Worm (Caenorhabditis elegans) whole organism, late embryonic: ENCODE results near the gene ptr-25.

ENCODE experiments used
- C38D4.7 ChIP-seq: fragments of 200-800 bp; sonication (Bioruptor generic); optimal IDR thresholded peaks from 2 replicates; lab custom pipeline; 2018; ENCODE audit warnings: mild to moderate bottlenecking, missing genetic modification characterization, moderate library complexity, missing compliant biosample characterization
- F13H6.1 ChIP-seq: sonication (generic microtip); optimal IDR thresholded peaks from 2 replicates; lab custom pipeline; 2016; ENCODE audit warnings: missing genetic modification characterization, missing compliant biosample characterization
- T23F11.4 ChIP-seq: fragments of 200-800 bp; sonication (Bioruptor generic); optimal IDR thresholded peaks from 2 replicates; lab custom pipeline; 2018; ENCODE audit warnings: mild to moderate bottlenecking, missing genetic modification characterization, missing compliant biosample characterization
- Y22D7AL.16 ChIP-seq: sonication (generic microtip); optimal IDR thresholded peaks from 2 replicates; lab custom pipeline; 2016; ENCODE audit warnings: missing genetic modification characterization, missing compliant biosample characterization
- ahr-1 ChIP-seq: sonication (generic microtip); optimal IDR thresholded peaks from 2 replicates; lab custom pipeline; 2016; ENCODE audit warnings: missing genetic modification characterization, missing compliant biosample characterization
- ceh-14 ChIP-seq: sonication (generic microtip); optimal IDR thresholded peaks from 2 replicates; lab custom pipeline; 2016; ENCODE audit warnings: missing genotype, missing genetic modification characterization, missing compliant biosample characterization
- ceh-2 ChIP-seq: sonication (generic microtip); optimal IDR thresholded peaks from 2 replicates; lab custom pipeline; 2016; ENCODE audit warnings: missing genotype, missing genetic modification characterization, missing compliant biosample characterization
- ceh-22 ChIP-seq: sonication (generic microtip); optimal IDR thresholded peaks from 2 replicates; lab custom pipeline; 2017; ENCODE audit warnings: missing biosample characterization, missing genetic modification characterization
- ceh-24 ChIP-seq: sonication (generic microtip); optimal IDR thresholded peaks from 2 replicates; lab custom pipeline; 2016; ENCODE audit warnings: mild to moderate bottlenecking, missing genetic modification characterization, missing compliant biosample characterization
- ceh-30 ChIP-seq: fragments of 150-350 bp; optimal IDR thresholded peaks from 2 replicates; lab custom pipeline; 2014; ENCODE audit warnings: missing biosample characterization, missing genetic modification characterization
- ceh-31 ChIP-seq: sonication (generic microtip); optimal IDR thresholded peaks from 2 replicates; lab custom pipeline; 2016; ENCODE audit warnings: missing genetic modification characterization, missing compliant biosample characterization
- ceh-34 ChIP-seq: sonication (generic microtip); optimal IDR thresholded peaks from 2 replicates; lab custom pipeline; 2016; ENCODE audit warnings: mild to moderate bottlenecking, missing genetic modification characterization, missing compliant biosample characterization
- ceh-45 ChIP-seq: fragments of 200-800 bp; sonication (Bioruptor generic); IDR thresholded peaks from 2 replicates; pipeline ENCODE4 v1.3.6; 2022; ENCODE audit warnings: missing genetic modification reagents, missing genetic modification characterization, missing compliant biosample characterization
- ceh-48 ChIP-seq: sonication (generic microtip); optimal IDR thresholded peaks from 2 replicates; lab custom pipeline; 2016; ENCODE audit warnings: missing genetic modification characterization, inconsistent platforms, missing compliant biosample characterization
- ceh-6 ChIP-seq: fragments of 200-800 bp; sonication (Bioruptor generic); optimal IDR thresholded peaks from 2 replicates; lab custom pipeline; 2018; ENCODE audit warnings: mild to moderate bottlenecking, missing genetic modification characterization, missing compliant biosample characterization
- ceh-9 ChIP-seq: sonication (generic microtip); optimal IDR thresholded peaks from 2 replicates; lab custom pipeline; 2016; ENCODE audit warnings: mild to moderate bottlenecking, missing genetic modification characterization, inconsistent platforms, missing compliant biosample characterization
- che-1 ChIP-seq: sonication (generic microtip); optimal IDR thresholded peaks from 2 replicates; lab custom pipeline; 2016; ENCODE audit warnings: mild to moderate bottlenecking, missing genetic modification characterization, missing compliant biosample characterization
- elt-4 ChIP-seq: sonication (generic microtip); optimal IDR thresholded peaks from 2 replicates; lab custom pipeline; 2016; ENCODE audit warnings: missing genetic modification characterization, missing compliant biosample characterization
- fax-1 ChIP-seq: sonication (generic microtip); optimal IDR thresholded peaks from 2 replicates; lab custom pipeline; 2016; ENCODE audit warnings: missing genotype, missing genetic modification characterization, missing compliant biosample characterization
- hlh-13 ChIP-seq: fragments of 200-800 bp; sonication (Bioruptor generic); optimal IDR thresholded peaks from 2 replicates; lab custom pipeline; 2018; ENCODE audit warnings: mild to moderate bottlenecking, missing genetic modification characterization, missing compliant biosample characterization
- hlh-15 ChIP-seq: sonication (generic microtip); optimal IDR thresholded peaks from 2 replicates; lab custom pipeline; 2016; ENCODE audit warnings: missing genetic modification characterization, missing compliant biosample characterization
- hlh-6 ChIP-seq: sonication (generic microtip); optimal IDR thresholded peaks from 2 replicates; lab custom pipeline; 2016; ENCODE audit warnings: missing genotype, missing genetic modification characterization, missing compliant biosample characterization
- hlh-8 ChIP-seq: sonication (generic microtip); optimal IDR thresholded peaks from 2 replicates; lab custom pipeline; 2016; ENCODE audit warnings: missing genotype, missing genetic modification characterization, missing compliant biosample characterization
- lim-6 ChIP-seq: sonication (generic microtip); optimal IDR thresholded peaks from 2 replicates; lab custom pipeline; 2016; ENCODE audit warnings: missing genetic modification characterization, missing compliant biosample characterization
- madf-2 ChIP-seq: sonication (generic microtip); optimal IDR thresholded peaks from 2 replicates; lab custom pipeline; 2017; ENCODE audit warnings: missing genetic modification characterization, missing compliant biosample characterization
- mec-3 ChIP-seq: sonication (generic microtip); optimal IDR thresholded peaks from 2 replicates; lab custom pipeline; 2016; ENCODE audit warnings: borderline replicate concordance, missing genetic modification characterization, missing compliant biosample characterization
- nhr-232 ChIP-seq: sonication (generic microtip); optimal IDR thresholded peaks from 2 replicates; lab custom pipeline; 2016; ENCODE audit warnings: missing genetic modification characterization, missing compliant biosample characterization
- pag-3 ChIP-seq: sonication (generic microtip); optimal IDR thresholded peaks from 2 replicates; lab custom pipeline; 2016; ENCODE audit warnings: missing compliant biosample characterization, missing genetic modification characterization, borderline replicate concordance
- pat-9 ChIP-seq: fragments of 200-800 bp; sonication (Bioruptor generic); optimal IDR thresholded peaks from 2 replicates; lab custom pipeline; 2018; ENCODE audit warnings: mild to moderate bottlenecking, missing genetic modification characterization, moderate library complexity, missing compliant biosample characterization
- pha-2 ChIP-seq: sonication (generic microtip); optimal IDR thresholded peaks from 2 replicates; lab custom pipeline; 2017; ENCODE audit warnings: mild to moderate bottlenecking, missing genetic modification characterization, missing compliant biosample characterization
- pqm-1 ChIP-seq: sonication (generic microtip); optimal IDR thresholded peaks from 2 replicates; lab custom pipeline; 2016; ENCODE audit warnings: missing genetic modification characterization, missing compliant biosample characterization
- ref-2 ChIP-seq: sonication (generic microtip); optimal IDR thresholded peaks from 2 replicates; lab custom pipeline; 2016; ENCODE audit warnings: missing genetic modification characterization, missing compliant biosample characterization
- rnt-1 ChIP-seq: sonication (generic microtip); optimal IDR thresholded peaks from 2 replicates; lab custom pipeline; 2016; ENCODE audit warnings: missing genetic modification characterization, missing compliant biosample characterization
- sdc-2 ChIP-seq: sonication (generic microtip); optimal IDR thresholded peaks from 2 replicates; lab custom pipeline; 2016; ENCODE audit warnings: missing genotype, missing genetic modification characterization, missing compliant biosample characterization
- sox-2 ChIP-seq: fragments of 200-800 bp; sonication (Bioruptor generic); IDR thresholded peaks from 2 replicates; pipeline ENCODE4 v1.3.6; 2022; ENCODE audit warnings: missing genetic modification reagents, missing genetic modification characterization, missing compliant biosample characterization
- tbx-2 ChIP-seq: sonication (generic microtip); optimal IDR thresholded peaks from 2 replicates; lab custom pipeline; 2016; ENCODE audit warnings: missing genetic modification characterization, missing compliant biosample characterization
- tbx-7 ChIP-seq: sonication (generic microtip); optimal IDR thresholded peaks from 2 replicates; lab custom pipeline; 2016; ENCODE audit warnings: missing genotype, missing genetic modification characterization, missing compliant biosample characterization
- ttx-3 ChIP-seq: sonication (generic microtip); optimal IDR thresholded peaks from 2 replicates; lab custom pipeline; 2016; ENCODE audit warnings: missing genetic modification reagents, missing genetic modification characterization, missing compliant biosample characterization
- unc-3 ChIP-seq, 2 experiments: fragments of 200-800 bp in 1 of 2; sonication (Bioruptor generic) in 1 of 2; sonication (generic microtip) in 1 of 2; conservative IDR thresholded peaks in 1 of 2; optimal IDR thresholded peaks in 1 of 2; 2 replicates each; pipeline versions ENCODE4 v1.3.6 to Lab custom; 2016 to 2022; ENCODE audit warnings: missing compliant biosample characterization in 2 of 2, missing genetic modification characterization in 2 of 2, missing genetic modification reagents in 1 of 2
- unc-55 ChIP-seq: sonication (generic microtip); optimal IDR thresholded peaks from 2 replicates; lab custom pipeline; 2017; ENCODE audit warnings: missing biosample characterization, missing genetic modification reagents, missing genetic modification characterization
- unc-86 ChIP-seq: sonication (generic microtip); optimal IDR thresholded peaks from 2 replicates; lab custom pipeline; 2016; ENCODE audit warnings: missing genetic modification characterization, missing compliant biosample characterization
- zip-5 ChIP-seq: sonication (generic microtip); optimal IDR thresholded peaks from 2 replicates; lab custom pipeline; 2016; ENCODE audit warnings: missing genetic modification characterization, missing compliant biosample characterization
- ztf-16 ChIP-seq: sonication (generic microtip); optimal IDR thresholded peaks from 2 replicates; lab custom pipeline; 2017; ENCODE audit warnings: missing genetic modification characterization, missing compliant biosample characterization

ptr-25 gene

ce11 chrIII:10461164-10461546 is 26.8 kb upstream of the ptr-25 start, which contains the start of gene atx-2 (continued):
- TF ChIP-seq F13H6.1 (tag; lab: Kevin White, UChicago) = peak; percentile 97
- peak; percentile 87 for TF ChIP-seq hlh-13 (GFP tag; lab: Kevin White, UChicago)
- TF ChIP-seq sox-2 (GFP tag; lab: Robert Waterston, UW) = peak; percentile 94
- TF ChIP-seq ztf-16 (tag; lab: Kevin White, UChicago) = peak; percentile 98
- peak; percentile 99 for TF ChIP-seq ceh-34 (tag; lab: Kevin White, UChicago)
- peak; percentile 99 for TF ChIP-seq tbx-2 (tag; lab: Kevin White, UChicago)
- TF ChIP-seq ref-2 (tag; lab: Kevin White, UChicago) = peak; percentile 99
- TF ChIP-seq pha-2 = peak; percentile 97
- peak; percentile 97 for TF ChIP-seq ceh-48 (tag; lab: Kevin White, UChicago)
- peak; percentile 98 for TF ChIP-seq pat-9 (tag; lab: Kevin White, UChicago)
- peak; percentile 96 for TF ChIP-seq nhr-232
- peak; percentile 90 for TF ChIP-seq tbx-7 (tag; lab: Kevin White, UChicago)
- TF ChIP-seq madf-2 (tag; lab: Kevin White, UChicago) = peak; percentile 96
- peak; percentile 96 for TF ChIP-seq hlh-15 (tag; lab: Kevin White, UChicago)
- TF ChIP-seq Y22D7AL.16 (tag; lab: Kevin White, UChicago) = peak; percentile 93
- TF ChIP-seq C38D4.7 (GFP tag; lab: Kevin White, UChicago) = peak; percentile 95
- TF ChIP-seq ceh-45 = peak; percentile 99
- TF ChIP-seq unc-3 (GFP tag; conservative IDR thresholded peaks at IDR 0.05; lab: Robert Waterston, UW) = peak; percentile 98
- peak; percentile 99 for TF ChIP-seq unc-3 (tag; optimal IDR thresholded peaks at IDR 0.05; lab: Kevin White, UChicago)
- peak; percentile 87 for TF ChIP-seq ceh-9 (tag; lab: Kevin White, UChicago)
- TF ChIP-seq pqm-1 (tag; lab: Kevin White, UChicago) = peak; percentile 92
- TF ChIP-seq ahr-1 = peak; percentile 99
- TF ChIP-seq zip-5 = peak; percentile 95
- TF ChIP-seq ttx-3 (tag; lab: Kevin White, UChicago) = peak; percentile 98
- peak; percentile 99 for TF ChIP-seq ceh-14 (tag; lab: Kevin White, UChicago)
- TF ChIP-seq che-1 (tag; lab: Kevin White, UChicago) = peak; percentile 93
- TF ChIP-seq ceh-31 (tag; lab: Kevin White, UChicago) = peak; percentile 99
- TF ChIP-seq hlh-8 (tag; lab: Kevin White, UChicago) = peak; percentile 99
- TF ChIP-seq sdc-2 = peak; percentile 89
- peak; percentile 98 for TF ChIP-seq lim-6 (tag; lab: Kevin White, UChicago)
- peak; percentile 97 for TF ChIP-seq T23F11.4 (GFP tag; lab: Kevin White, UChicago)
- peak; percentile 97 for TF ChIP-seq pag-3 (tag; lab: Kevin White, UChicago)
- peak; percentile 98 for TF ChIP-seq unc-86 (tag; lab: Kevin White, UChicago)
- TF ChIP-seq ceh-30 = peak; percentile 98
- TF ChIP-seq ceh-22 (tag; lab: Kevin White, UChicago) = peak; percentile 98
- TF ChIP-seq elt-4 (tag; lab: Kevin White, UChicago) = peak; percentile 96
- TF ChIP-seq ceh-24 (tag; lab: Kevin White, UChicago) = peak; percentile 93
- TF ChIP-seq ceh-6 (GFP tag; lab: Kevin White, UChicago) = peak; percentile 97
- TF ChIP-seq unc-55 (GFP tag; lab: Kevin White, UChicago) = peak; percentile 48

- no peak for TF ChIP-seq hlh-6 (tag; lab: Kevin White, UChicago)
- no peak for TF ChIP-seq ceh-2 (tag; lab: Kevin White, UChicago)
- TF ChIP-seq hlh-8 (tag; lab: Kevin White, UChicago) = no peak
- no peak for TF ChIP-seq unc-3 (GFP tag; conservative IDR thresholded peaks at IDR 0.05; lab: Robert Waterston, UW)
- no peak for TF ChIP-seq unc-3 (tag; optimal IDR thresholded peaks at IDR 0.05; lab: Kevin White, UChicago)
- no peak for TF ChIP-seq ref-2 (tag; lab: Kevin White, UChicago)
- no peak for TF ChIP-seq ceh-14 (tag; lab: Kevin White, UChicago)
- no peak for TF ChIP-seq hlh-13 (GFP tag; lab: Kevin White, UChicago)
- TF ChIP-seq fax-1 (tag; lab: Kevin White, UChicago) = no peak
- no peak for TF ChIP-seq madf-2 (tag; lab: Kevin White, UChicago)
- TF ChIP-seq mec-3 (tag; lab: Kevin White, UChicago) = no peak
- no peak for TF ChIP-seq C38D4.7 (GFP tag; lab: Kevin White, UChicago)
- TF ChIP-seq che-1 (tag; lab: Kevin White, UChicago) = no peak
- TF ChIP-seq rnt-1 = no peak
- TF ChIP-seq, all 69 proteins: peak for 0
Observed at ce11 chrIII:10462935-10463548, 24.9 kb upstream of the ptr-25 start.
